Worm (Caenorhabditis elegans) whole organism, midembryonic: Measurements from ENCODE around the gene F35D2.3.

Source experiments
- T22C8.4 ChIP-seq: fragments of 200-800 bp; sonication (Bioruptor generic); IDR thresholded peaks from 2 replicates; pipeline ENCODE4 v1.3.6; 2022; ENCODE audit warnings: missing genetic modification characterization, missing compliant biosample characterization
- cog-1 ChIP-seq: sonication (generic microtip); optimal IDR thresholded peaks from 2 replicates; lab custom pipeline; 2016; ENCODE audit warnings: missing genetic modification characterization, missing compliant biosample characterization
- flt-1 ChIP-seq: fragments of 200-800 bp; sonication (Bioruptor generic); IDR thresholded peaks from 2 replicates; pipeline ENCODE4 v1.3.6; 2022; ENCODE audit warnings: missing genetic modification characterization, missing compliant biosample characterization
- klf-2 ChIP-seq: fragments of 200-800 bp; sonication (Bioruptor generic); conservative IDR thresholded peaks from 2 replicates; pipeline ENCODE4 v1.3.6; 2022; ENCODE audit warnings: missing genetic modification reagents, missing genetic modification characterization, missing compliant biosample characterization
- med-1 ChIP-seq: sonication (generic microtip); optimal IDR thresholded peaks from 2 replicates; lab custom pipeline; 2017; ENCODE audit warnings: missing genetic modification characterization, mild to moderate bottlenecking, missing compliant biosample characterization, antibody characterized with exemption, missing genetic modification reagents; ENCODE audit not compliant: insufficient read depth
- ref-1 ChIP-seq: fragments of 200-800 bp; sonication (Bioruptor generic); conservative IDR thresholded peaks from 2 replicates; pipeline ENCODE4 v1.3.6; 2022; ENCODE audit warnings: missing genetic modification reagents, missing genetic modification characterization, missing compliant biosample characterization
- tab-1 ChIP-seq: fragments of 200-800 bp; sonication (Bioruptor generic); IDR thresholded peaks from 2 replicates; pipeline ENCODE4 v1.3.6; 2022; ENCODE audit warnings: missing genetic modification characterization, missing compliant biosample characterization
- ztf-23 ChIP-seq: fragments of 200-800 bp; sonication (Bioruptor generic); IDR thresholded peaks from 2 replicates; pipeline ENCODE4 v1.3.6; 2022; ENCODE audit warnings: missing genetic modification reagents, missing genetic modification characterization, missing compliant biosample characterization
- ztf-29 ChIP-seq: fragments of 200-800 bp; sonication (Bioruptor generic); IDR thresholded peaks from 2 replicates; pipeline ENCODE4 v1.3.6; 2022; ENCODE audit warnings: missing genetic modification reagents, missing genetic modification characterization, missing compliant biosample characterization

Gene F35D2.3

ce11 chrII:7570305-7570704 lies at the start of gene F35D2.3:
Gene F35D2.3 (plus strand): TSS chrII:7570605.
- no peak for TF ChIP-seq med-1 (GFP tag; lab: Kevin White, UChicago)
- no peak for TF ChIP-seq cog-1 (tag; lab: Kevin White, UChicago)
- TF ChIP-seq ztf-29 (GFP tag; lab: Robert Waterston, UW) = no peak
- no peak for TF ChIP-seq ref-1 (GFP tag; lab: Robert Waterston, UW)
- no peak for TF ChIP-seq T22C8.4 (GFP tag; lab: Robert Waterston, UW)
- no peak for TF ChIP-seq flt-1 (GFP tag; lab: Robert Waterston, UW)
- no peak for TF ChIP-seq ztf-23 (GFP tag; lab: Robert Waterston, UW)
- TF ChIP-seq klf-2 (GFP tag; lab: Robert Waterston, UW) = no peak
- no peak for TF ChIP-seq tab-1

DNA sequence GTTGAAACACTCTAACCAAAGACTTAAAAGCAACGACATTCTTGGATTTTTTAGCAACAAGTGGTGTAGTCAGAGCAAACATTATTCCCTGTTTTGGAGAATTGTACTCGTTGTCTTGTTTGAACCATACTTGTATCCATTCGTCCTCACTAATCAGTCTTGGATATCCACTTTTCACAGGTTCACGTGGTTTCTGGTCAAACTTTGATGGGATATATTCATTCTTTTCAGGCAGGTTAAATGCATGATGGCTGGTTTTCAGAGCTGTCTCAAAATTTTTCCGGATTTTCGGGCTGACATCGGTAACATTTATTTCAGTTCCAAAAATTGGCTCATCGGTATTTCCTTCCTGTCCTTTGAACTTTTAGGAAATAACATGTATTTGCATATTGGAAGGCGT lies 49.0 kb upstream of the F35D2.3 start:
- no peak for TF ChIP-seq ref-1 (GFP tag; lab: Robert Waterston, UW)
- TF ChIP-seq med-1 (GFP tag; lab: Kevin White, UChicago) = no peak
- no peak for TF ChIP-seq cog-1 (tag; lab: Kevin White, UChicago)
- TF ChIP-seq klf-2 (GFP tag; lab: Robert Waterston, UW) = no peak
- no peak for TF ChIP-seq tab-1
- no peak for TF ChIP-seq T22C8.4 (GFP tag; lab: Robert Waterston, UW)
- TF ChIP-seq flt-1 (GFP tag; lab: Robert Waterston, UW) = no peak
- TF ChIP-seq ztf-23 (GFP tag; lab: Robert Waterston, UW) = no peak
- no peak for TF ChIP-seq ztf-29 (GFP tag; lab: Robert Waterston, UW)

ce11 chrII:7523281-7523680 lies 47.1 kb upstream of the F35D2.3 start, which contains the start of gene ZK1290.15:
Gene ZK1290.15 (plus strand): TSS chrII:7523581.
- TF ChIP-seq cog-1 (tag; lab: Kevin White, UChicago) = no peak
- TF ChIP-seq ref-1 (GFP tag; lab: Robert Waterston, UW) = no peak
- no peak for TF ChIP-seq tab-1
- TF ChIP-seq med-1 (GFP tag; lab: Kevin White, UChicago) = no peak
- TF ChIP-seq flt-1 (GFP tag; lab: Robert Waterston, UW) = no peak
- no peak for TF ChIP-seq ztf-29 (GFP tag; lab: Robert Waterston, UW)
- TF ChIP-seq T22C8.4 (GFP tag; lab: Robert Waterston, UW) = no peak
- no peak for TF ChIP-seq klf-2 (GFP tag; lab: Robert Waterston, UW)
- no peak for TF ChIP-seq ztf-23 (GFP tag; lab: Robert Waterston, UW)

ce11 chrII:7525458-7525857 lies 44.9 kb upstream of the F35D2.3 start, which contains the start of the genes ZK1290.7 and rnh-1.1:
Gene ZK1290.7 (minus strand): TSS chrII:7525558.
Gene rnh-1.1 (plus strand): TSS chrII:7525738.
- TF ChIP-seq klf-2 (GFP tag; lab: Robert Waterston, UW) (no peak), T22C8.4 (GFP tag; lab: Robert Waterston, UW) (no peak), ztf-23 (GFP tag; lab: Robert Waterston, UW) (no peak), tab-1 (no peak), med-1 (GFP tag; lab: Kevin White, UChicago) (no peak), ref-1 (GFP tag; lab: Robert Waterston, UW) (no peak), flt-1 (GFP tag; lab: Robert Waterston, UW) (no peak), ztf-29 (GFP tag; lab: Robert Waterston, UW) (no peak), cog-1 (tag; lab: Kevin White, UChicago) (no peak)

ce11 chrII:7528210-7528609 lies 42.2 kb upstream of the F35D2.3 start:
- TF ChIP-seq cog-1 (tag; lab: Kevin White, UChicago) (no peak), ref-1 (GFP tag; lab: Robert Waterston, UW) (no peak), tab-1 (no peak), flt-1 (GFP tag; lab: Robert Waterston, UW) (no peak), med-1 (GFP tag; lab: Kevin White, UChicago) (no peak), klf-2 (GFP tag; lab: Robert Waterston, UW) (no peak), ztf-29 (GFP tag; lab: Robert Waterston, UW) (no peak), ztf-23 (GFP tag; lab: Robert Waterston, UW) (no peak)

DNA sequence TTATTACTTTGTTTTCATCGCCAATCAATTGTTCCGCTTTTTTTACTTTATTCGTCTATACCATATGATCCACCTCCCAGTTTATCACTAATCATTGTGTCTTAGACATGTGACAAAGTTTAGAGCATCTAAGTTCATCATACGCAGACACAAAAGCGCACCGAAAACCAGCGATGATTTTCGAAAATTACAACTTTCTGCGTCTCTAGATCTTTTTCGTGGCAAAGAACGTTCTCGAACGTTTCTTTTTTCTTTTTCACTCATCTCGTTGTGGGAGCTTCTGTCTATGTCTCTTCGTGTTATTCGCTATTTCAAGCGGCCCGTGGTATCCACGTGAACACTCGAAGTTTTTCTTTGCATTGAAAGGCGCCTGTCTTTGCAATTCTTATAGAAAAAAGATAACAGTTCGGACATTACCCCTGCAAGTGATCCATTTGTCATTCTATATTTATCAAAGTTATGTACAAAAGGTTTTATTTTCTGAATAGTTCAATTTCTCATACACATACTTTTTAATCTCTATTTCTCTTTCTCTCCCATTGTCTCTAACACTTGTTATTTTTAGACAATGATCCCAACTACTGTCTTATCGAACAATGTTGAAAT lies 41.2 kb upstream of the F35D2.3 start, which contains the start of gene ZK1290.5:
Gene ZK1290.5, plus strand, starts transcription at position 566 of the 606 bp plus-strand sequence.
- no peak for TF ChIP-seq ztf-29 (GFP tag; lab: Robert Waterston, UW)
- peak; percentile 5 for TF ChIP-seq cog-1 (tag; lab: Kevin White, UChicago)
- no peak for TF ChIP-seq ref-1 (GFP tag; lab: Robert Waterston, UW)

DNA sequence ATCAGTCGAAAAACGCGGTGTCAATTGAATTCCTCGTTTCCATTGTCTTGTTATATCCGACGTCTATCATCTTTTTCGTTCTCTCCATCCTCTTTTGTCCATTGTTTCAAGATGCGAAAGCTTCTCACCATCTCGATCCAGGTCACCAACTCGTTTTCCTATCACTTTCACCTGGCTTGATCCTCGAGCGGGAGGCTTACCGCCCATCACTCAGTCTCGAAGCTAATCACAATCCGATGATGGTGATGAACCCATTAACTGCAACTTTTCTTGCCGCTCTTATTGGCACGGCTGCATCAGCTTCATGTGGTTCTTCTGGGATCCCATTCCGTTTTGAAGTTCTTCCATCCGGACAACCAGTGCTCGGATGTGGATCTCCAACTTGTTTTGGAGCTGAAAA lies 39.5 kb upstream of the F35D2.3 start, which contains the start of gene wrt-1:
Gene wrt-1, plus strand, starts transcription at position 53 of the 400 bp plus-strand sequence.
- TF ChIP-seq tab-1 (no peak), ztf-29 (GFP tag; lab: Robert Waterston, UW) (no peak), cog-1 (tag; lab: Kevin White, UChicago) (no peak), T22C8.4 (GFP tag; lab: Robert Waterston, UW) (no peak), ztf-23 (GFP tag; lab: Robert Waterston, UW) (no peak), flt-1 (GFP tag; lab: Robert Waterston, UW) (no peak), ref-1 (GFP tag; lab: Robert Waterston, UW) (no peak), klf-2 (GFP tag; lab: Robert Waterston, UW) (no peak), med-1 (GFP tag; lab: Kevin White, UChicago) (no peak)

DNA sequence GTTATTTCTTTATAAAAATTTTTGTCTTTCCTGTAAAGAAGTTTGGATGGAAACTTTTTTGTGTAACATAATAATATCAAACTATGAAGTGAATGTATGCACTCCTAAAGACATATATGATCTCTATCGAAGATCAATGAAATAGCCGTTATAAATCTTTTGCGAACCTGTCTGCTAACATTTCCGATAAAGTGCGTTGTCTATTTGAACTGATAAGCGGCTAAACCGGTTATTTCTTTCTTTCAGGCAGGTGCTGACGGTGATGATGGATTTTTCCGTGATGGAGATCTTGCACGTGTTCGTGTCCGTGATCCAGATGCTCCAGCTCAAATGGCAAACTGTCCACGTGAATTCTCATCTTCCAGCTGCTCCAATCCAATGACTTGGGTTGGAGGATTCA lies 38.9 kb upstream of the F35D2.3 start:
- TF ChIP-seq ztf-29 (GFP tag; lab: Robert Waterston, UW) (no peak), ref-1 (GFP tag; lab: Robert Waterston, UW) (no peak), flt-1 (GFP tag; lab: Robert Waterston, UW) (no peak), ztf-23 (GFP tag; lab: Robert Waterston, UW) (no peak), tab-1 (no peak), cog-1 (tag; lab: Kevin White, UChicago) (no peak), T22C8.4 (GFP tag; lab: Robert Waterston, UW) (no peak), med-1 (GFP tag; lab: Kevin White, UChicago) (no peak), klf-2 (GFP tag; lab: Robert Waterston, UW) (no peak)

ce11 chrII:7534369-7534768 lies 36.0 kb upstream of the F35D2.3 start, which contains the start of gene wrt-10:
Gene wrt-10 (minus strand): TSS chrII:7534563.
- TF ChIP-seq ztf-29 (GFP tag; lab: Robert Waterston, UW) (no peak), ref-1 (GFP tag; lab: Robert Waterston, UW) (no peak), flt-1 (GFP tag; lab: Robert Waterston, UW) (no peak), med-1 (GFP tag; lab: Kevin White, UChicago) (no peak), cog-1 (tag; lab: Kevin White, UChicago) (no peak), T22C8.4 (GFP tag; lab: Robert Waterston, UW) (no peak), klf-2 (GFP tag; lab: Robert Waterston, UW) (no peak), tab-1 (no peak), ztf-23 (GFP tag; lab: Robert Waterston, UW) (no peak)
